Worm (Caenorhabditis elegans): ENCODE results near the gene ugt-59.

- no peak for TF ChIP-seq egl-27 (tag; optimal IDR thresholded peaks at IDR 0.05)
- TF ChIP-seq nhr-11 (tag; optimal IDR thresholded peaks at IDR 0.05): no peak
- TF ChIP-seq fkh-10 (GFP tag; optimal IDR thresholded peaks at IDR 0.05): no peak
- no peak for TF ChIP-seq aha-1 (tag; optimal IDR thresholded peaks at IDR 0.05)
- TF ChIP-seq lin-14 (GFP tag; optimal IDR thresholded peaks at IDR 0.05): peak; percentile 70
- TF ChIP-seq C04F5.9 (tag; optimal IDR thresholded peaks at IDR 0.05): no peak
Measured at ce11 chrIV:10347528-10347927, 12.9 kb upstream of the ugt-59 start.
